Fruit fly (Drosophila melanogaster) whole organism, prepupa: ENCODE data around the gene Ir67a.

ENCODE experiments used
- Blimp-1 ChIP-seq: fragments of 200-800 bp; sonication (Bioruptor generic); optimal IDR thresholded peaks from 3 replicates; lab custom pipeline; 2017; ENCODE audit warnings: missing biosample characterization, missing genetic modification characterization, mild to moderate bottlenecking, moderate library complexity, missing genetic modification reagents
- CG10631 ChIP-seq: fragments of 200-800 bp; sonication (Bioruptor generic); optimal IDR thresholded peaks from 2 replicates; lab custom pipeline; 2016; ENCODE audit warnings: missing biosample characterization, missing genetic modification characterization
- CG10669 ChIP-seq: fragments of 200-800 bp; sonication (Bioruptor generic); optimal IDR thresholded peaks from 3 replicates; lab custom pipeline; 2018; ENCODE audit warnings: missing biosample characterization, mild to moderate bottlenecking, missing genetic modification characterization, moderate library complexity
- CG11294 ChIP-seq: fragments of 200-800 bp; sonication (Bioruptor generic); IDR thresholded peaks from 2 replicates; pipeline ENCODE4 v1.3.6; 2022; ENCODE audit warnings: missing biosample characterization, missing genetic modification characterization
- CG11762 ChIP-seq: fragments of 200-800 bp; sonication (Bioruptor generic); optimal IDR thresholded peaks from 3 replicates; lab custom pipeline; 2016; ENCODE audit warnings: missing biosample characterization, missing genetic modification characterization; ENCODE audit not compliant: insufficient read depth
- CG11902 ChIP-seq: fragments of 200-800 bp; sonication (Bioruptor generic); optimal IDR thresholded peaks from 3 replicates; lab custom pipeline; 2016; ENCODE audit warnings: missing biosample characterization, missing genetic modification characterization
- CG15336 ChIP-seq: fragments of 200-800 bp; sonication (Bioruptor generic); IDR thresholded peaks from 2 replicates; pipeline ENCODE4 v1.3.6; 2022; ENCODE audit warnings: missing biosample characterization, missing genetic modification characterization
- CG1621 ChIP-seq: fragments of 200-800 bp; sonication (Bioruptor generic); optimal IDR thresholded peaks from 3 replicates; lab custom pipeline; 2018; ENCODE audit warnings: missing biosample characterization, mild to moderate bottlenecking, missing genetic modification characterization
- CG3032 ChIP-seq: fragments of 200-800 bp; optimal IDR thresholded peaks from 2 replicates; lab custom pipeline; 2019; ENCODE audit warnings: missing biosample characterization, mild to moderate bottlenecking, missing genetic modification characterization, moderate library complexity
- CG32006 ChIP-seq: fragments of 200-800 bp; sonication (Bioruptor generic); optimal IDR thresholded peaks from 3 replicates; lab custom pipeline; 2017; ENCODE audit warnings: missing biosample characterization, mild to moderate bottlenecking, missing genetic modification characterization
- CG34406 ChIP-seq: fragments of 200-800 bp; sonication (Bioruptor generic); optimal IDR thresholded peaks from 3 replicates; lab custom pipeline; 2016; ENCODE audit warnings: missing biosample characterization, missing genetic modification characterization
- CG3919 ChIP-seq: fragments of 200-800 bp; sonication (Bioruptor generic); optimal IDR thresholded peaks from 3 replicates; lab custom pipeline; 2016; ENCODE audit warnings: missing biosample characterization, missing genetic modification characterization
- CG6276 ChIP-seq: fragments of 200-800 bp; sonication (Bioruptor generic); optimal IDR thresholded peaks from 2 replicates; lab custom pipeline; 2017; ENCODE audit warnings: missing biosample characterization, mild to moderate bottlenecking, missing genetic modification characterization
- CG6808 ChIP-seq: fragments of 200-800 bp; sonication (Bioruptor generic); optimal IDR thresholded peaks from 3 replicates; lab custom pipeline; 2017; ENCODE audit warnings: missing biosample characterization, missing genetic modification characterization, mild to moderate bottlenecking, moderate library complexity, missing genetic modification reagents
- CG6854 ChIP-seq: fragments of 200-800 bp; sonication (Bioruptor generic); optimal IDR thresholded peaks from 2 replicates; lab custom pipeline; 2017; ENCODE audit warnings: missing biosample characterization, mild to moderate bottlenecking, missing genetic modification characterization
- CG7368 ChIP-seq: fragments of 200-800 bp; sonication (Bioruptor generic); optimal IDR thresholded peaks from 3 replicates; lab custom pipeline; 2016; ENCODE audit warnings: missing biosample characterization, missing genetic modification characterization
- CG8119 ChIP-seq: fragments of 200-800 bp; sonication (Bioruptor generic); IDR thresholded peaks from 3 replicates; pipeline ENCODE4 v1.3.6; 2022; ENCODE audit warnings: missing biosample characterization, missing genetic modification characterization
- CG8632 ChIP-seq: fragments of 200-800 bp; sonication (Bioruptor generic); optimal IDR thresholded peaks from 3 replicates; lab custom pipeline; 2016; ENCODE audit warnings: missing biosample characterization, missing genetic modification characterization
- CG9139 ChIP-seq: fragments of 200-800 bp; sonication (Bioruptor generic); optimal IDR thresholded peaks from 3 replicates; lab custom pipeline; 2017; ENCODE audit warnings: missing biosample characterization, mild to moderate bottlenecking, missing genetic modification characterization
- Eip78C ChIP-seq: fragments of 200-800 bp; sonication (Bioruptor generic); peaks from one replicate; lab custom pipeline; 2016; ENCODE audit warnings: missing biosample characterization, missing genetic modification characterization
- Ets21C ChIP-seq: fragments of 200-800 bp; sonication (Bioruptor generic); optimal IDR thresholded peaks from 3 replicates; lab custom pipeline; 2016; ENCODE audit warnings: missing biosample characterization, missing genetic modification characterization
- Hr38 ChIP-seq: sonication (Bioruptor generic); optimal IDR thresholded peaks from 2 replicates; lab custom pipeline; 2016; ENCODE audit warnings: missing biosample characterization, missing genetic modification characterization
- Hr4 ChIP-seq: fragments of 200-800 bp; sonication (Bioruptor generic); optimal IDR thresholded peaks from 3 replicates; lab custom pipeline; 2016; ENCODE audit warnings: missing biosample characterization, missing genetic modification characterization
- Lpt ChIP-seq: fragments of 200-800 bp; sonication (Bioruptor generic); optimal IDR thresholded peaks from 3 replicates; lab custom pipeline; 2016; ENCODE audit warnings: missing biosample characterization, missing genetic modification characterization
- Sox102F ChIP-seq: fragments of 200-800 bp; sonication (Bioruptor generic); optimal IDR thresholded peaks from 2 replicates; lab custom pipeline; 2016; ENCODE audit warnings: missing biosample characterization, mild to moderate bottlenecking, missing genetic modification characterization
- Sox14 ChIP-seq: fragments of 200-800 bp; sonication (Bioruptor generic); optimal IDR thresholded peaks from 3 replicates; lab custom pipeline; 2016; ENCODE audit warnings: missing biosample characterization, missing genetic modification characterization
- Sox15 ChIP-seq: fragments of 200-800 bp; sonication (Bioruptor generic); optimal IDR thresholded peaks from 3 replicates; lab custom pipeline; 2016; ENCODE audit warnings: missing biosample characterization, missing genetic modification characterization
- achi ChIP-seq: fragments of 200-800 bp; sonication (Bioruptor generic); optimal IDR thresholded peaks from 3 replicates; lab custom pipeline; 2016; ENCODE audit warnings: missing biosample characterization, missing genetic modification characterization
- acj6 ChIP-seq: fragments of 200-800 bp; sonication (Bioruptor generic); optimal IDR thresholded peaks from 3 replicates; lab custom pipeline; 2016; ENCODE audit warnings: missing biosample characterization, missing genetic modification characterization
- dac ChIP-seq: fragments of 200-800 bp; sonication (Bioruptor generic); optimal IDR thresholded peaks from 2 replicates; lab custom pipeline; 2017; ENCODE audit warnings: missing biosample characterization, mild to moderate bottlenecking, missing genetic modification characterization
- dsx ChIP-seq: fragments of 200-800 bp; optimal IDR thresholded peaks from 3 replicates; lab custom pipeline; 2019; ENCODE audit warnings: missing biosample characterization, mild to moderate bottlenecking, missing genetic modification characterization, moderate library complexity; ENCODE audit not compliant: poor library complexity, severe bottlenecking
- eg ChIP-seq: fragments of 200-800 bp; sonication (Bioruptor generic); IDR thresholded peaks from 3 replicates; pipeline ENCODE4 v1.3.6; 2022; ENCODE audit warnings: missing biosample characterization, missing genetic modification characterization
- esn ChIP-seq: fragments of 200-800 bp; sonication (Bioruptor generic); optimal IDR thresholded peaks from 2 replicates; lab custom pipeline; 2016; ENCODE audit warnings: missing biosample characterization, mild to moderate bottlenecking, missing genetic modification characterization, moderate library complexity
- fd59A ChIP-seq: fragments of 200-800 bp; sonication (Bioruptor generic); optimal IDR thresholded peaks from 2 replicates; lab custom pipeline; 2017; ENCODE audit warnings: missing biosample characterization, mild to moderate bottlenecking, missing genetic modification characterization, missing genetic modification reagents
- fd85E ChIP-seq: fragments of 200-800 bp; sonication (Bioruptor generic); optimal IDR thresholded peaks from 3 replicates; lab custom pipeline; 2016; ENCODE audit warnings: missing biosample characterization, missing genetic modification characterization
- fkh ChIP-seq: fragments of 200-800 bp; sonication (Bioruptor generic); optimal IDR thresholded peaks from 3 replicates; lab custom pipeline; 2017; ENCODE audit warnings: missing biosample characterization, mild to moderate bottlenecking, missing genetic modification characterization, moderate library complexity
- salr ChIP-seq, 2 experiments: fragments of 200-800 bp; sonication (Bioruptor generic); optimal IDR thresholded peaks; 3 replicates each; lab custom pipeline; 2016 to 2018; ENCODE audit warnings: missing biosample characterization in 2 of 2, missing genetic modification characterization in 2 of 2, mild to moderate bottlenecking in 1 of 2
- spab ChIP-seq: fragments of 200-800 bp; sonication (Bioruptor generic); optimal IDR thresholded peaks from 2 replicates; lab custom pipeline; 2017; ENCODE audit warnings: missing biosample characterization, mild to moderate bottlenecking, missing genetic modification characterization, missing genetic modification reagents
- ss ChIP-seq, 2 experiments: fragments of 200-800 bp; sonication (Bioruptor generic); optimal IDR thresholded peaks; 2 replicates in 1 of 2; 3 replicates in 1 of 2; lab custom pipeline; 2017 to 2018; ENCODE audit warnings: mild to moderate bottlenecking in 2 of 2, missing biosample characterization in 2 of 2, missing genetic modification characterization in 2 of 2, moderate library complexity in 1 of 2

The Ir67a gene

dm6 chr3L:9528835-9529234 is 15.0 kb downstream of the Ir67a start, which contains the start of gene Or67a:
Gene Or67a (plus strand): TSS chr3L:9529067.
- TF ChIP-seq CG6276 (GFP tag; lab: Kevin White, UChicago) (peak; percentile 4), Blimp-1 (GFP tag; lab: Kevin White, UChicago) (peak; percentile 80), acj6 (no peak), Eip78C (GFP tag; lab: Kevin White, UChicago) (peak; percentile 56), Lpt (GFP tag; lab: Kevin White, UChicago) (peak; percentile 17), Sox15 (no peak)

dm6 chr3L:9525444-9525843 is 18.4 kb downstream of the Ir67a start, which contains the start of gene CG33700:
Gene CG33700 (minus strand): TSS chr3L:9525544.
- TF ChIP-seq CG3032 (tag; lab: Kevin White, UChicago) (peak; percentile 2), CG6854 (no peak), CG11902 (GFP tag; lab: Kevin White, UChicago) (no peak), fd85E (GFP tag; lab: Kevin White, UChicago) (no peak), esn (GFP tag; lab: Kevin White, UChicago) (no peak), Eip78C (GFP tag; lab: Kevin White, UChicago) (peak; percentile 3), CG6808 (GFP tag; lab: Kevin White, UChicago) (peak; percentile 41), salr (GFP tag; optimal IDR thresholded peaks at IDR 0.05; lab: Kevin White, UChicago) (no peak), Hr38 (GFP tag; lab: Kevin White, UChicago) (no peak), CG1621 (peak; percentile 35), CG15336 (no peak), Sox102F (no peak), CG9139 (GFP tag; lab: Kevin White, UChicago) (peak; percentile 16)
- TF ChIP-seq, all 60 proteins: peak for 5

dm6 chr3L:9513309-9513708 is 30.5 kb downstream of the Ir67a start, which contains the start of gene CG33702:
Gene CG33702 (minus strand): TSS chr3L:9513409.
- TF ChIP-seq CG8119 (no peak), acj6 (no peak), ss (GFP tag; optimal IDR thresholded peaks at IDR 0.05; lab: Kevin White, UChicago) (no peak), fkh (GFP tag; lab: Kevin White, UChicago) (no peak), CG11294 (GFP tag; lab: Robert Waterston, UW) (no peak), achi (GFP tag; lab: Kevin White, UChicago) (no peak), Eip78C (GFP tag; lab: Kevin White, UChicago) (no peak), Hr38 (GFP tag; lab: Kevin White, UChicago) (no peak), fd85E (GFP tag; lab: Kevin White, UChicago) (no peak), CG3919 (GFP tag; lab: Kevin White, UChicago) (no peak), CG10669 (GFP tag; lab: Kevin White, UChicago) (no peak), CG6808 (GFP tag; lab: Kevin White, UChicago) (no peak), fd59A (GFP tag; lab: Kevin White, UChicago) (no peak), CG7368 (GFP tag; lab: Kevin White, UChicago) (no peak), CG6276 (GFP tag; lab: Kevin White, UChicago) (no peak), CG9139 (GFP tag; lab: Kevin White, UChicago) (no peak), Sox14 (GFP tag; lab: Kevin White, UChicago) (no peak), Sox15 (no peak), dsx (GFP tag; lab: Kevin White, UChicago) (no peak)

- no peak for TF ChIP-seq spab (GFP tag; lab: Kevin White, UChicago)
- no peak for TF ChIP-seq eg (GFP tag; lab: Robert Waterston, UW)
- no peak for TF ChIP-seq Hr4
- no peak for TF ChIP-seq dac
- TF ChIP-seq CG7368 (GFP tag; lab: Kevin White, UChicago): no peak
- TF ChIP-seq CG10631 (GFP tag; lab: Kevin White, UChicago): no peak
- TF ChIP-seq Ets21C (GFP tag; lab: Kevin White, UChicago): no peak
- no peak for TF ChIP-seq CG32006 (GFP tag; lab: Kevin White, UChicago)
- TF ChIP-seq CG11902 (GFP tag; lab: Kevin White, UChicago): no peak
- TF ChIP-seq CG8632: no peak
- TF ChIP-seq esn (GFP tag; lab: Kevin White, UChicago): no peak
- TF ChIP-seq CG34406 (GFP tag; lab: Kevin White, UChicago): no peak
- no peak for TF ChIP-seq CG11762 (GFP tag; lab: Kevin White, UChicago)
- TF ChIP-seq dsx (GFP tag; lab: Kevin White, UChicago): no peak
- TF ChIP-seq ss (GFP tag; optimal IDR thresholded peaks at IDR 0.05; lab: Kevin White, UChicago): no peak
Observed at dm6 chr3L:9512560-9512959, 31.2 kb downstream of the Ir67a start, which contains the start of gene CG33703. Gene CG33703 (minus strand): TSS chr3L:9512660.
